Worm (Caenorhabditis elegans) whole organism, late embryonic: ENCODE data around the gene C44B9.3.

Experiments used
- C08G9.2 ChIP-seq: sonication (generic microtip); optimal IDR thresholded peaks from 2 replicates; lab custom pipeline; 2016; ENCODE audit warnings: mild to moderate bottlenecking, missing genetic modification characterization, moderate library complexity, missing compliant biosample characterization
- T23F11.4 ChIP-seq: fragments of 200-800 bp; sonication (Bioruptor generic); optimal IDR thresholded peaks from 2 replicates; lab custom pipeline; 2018; ENCODE audit warnings: mild to moderate bottlenecking, missing genetic modification characterization, missing compliant biosample characterization
- ama-1 ChIP-seq: fragments of 150-350 bp; optimal IDR thresholded peaks from 2 replicates; lab custom pipeline; 2014
- ceh-24 ChIP-seq: sonication (generic microtip); optimal IDR thresholded peaks from 2 replicates; lab custom pipeline; 2016; ENCODE audit warnings: mild to moderate bottlenecking, missing genetic modification characterization, missing compliant biosample characterization
- eyg-1 ChIP-seq: sonication (generic microtip); optimal IDR thresholded peaks from 2 replicates; lab custom pipeline; 2016; ENCODE audit warnings: missing genotype, missing genetic modification characterization, missing compliant biosample characterization
- lin-11 ChIP-seq: fragments of 200-800 bp; sonication (Bioruptor generic); optimal IDR thresholded peaks from 2 replicates; lab custom pipeline; 2018; ENCODE audit warnings: mild to moderate bottlenecking, missing genetic modification characterization, missing compliant biosample characterization
- nfya-1 ChIP-seq: sonication (generic microtip); optimal IDR thresholded peaks from 2 replicates; lab custom pipeline; 2017; ENCODE audit warnings: missing genetic modification characterization, mild to moderate bottlenecking, missing compliant biosample characterization, antibody characterized with exemption, moderate library complexity
- pha-2 ChIP-seq: sonication (generic microtip); optimal IDR thresholded peaks from 2 replicates; lab custom pipeline; 2017; ENCODE audit warnings: mild to moderate bottlenecking, missing genetic modification characterization, missing compliant biosample characterization
- pha-4 ChIP-seq: fragments of 150-350 bp; optimal IDR thresholded peaks from 2 replicates; lab custom pipeline; 2018; ENCODE audit warnings: missing biosample characterization, missing genetic modification reagents, missing genetic modification characterization
- pqm-1 ChIP-seq: sonication (generic microtip); optimal IDR thresholded peaks from 2 replicates; lab custom pipeline; 2016; ENCODE audit warnings: missing genetic modification characterization, missing compliant biosample characterization
- tbx-2 ChIP-seq: sonication (generic microtip); optimal IDR thresholded peaks from 2 replicates; lab custom pipeline; 2016; ENCODE audit warnings: missing genetic modification characterization, missing compliant biosample characterization
- tbx-7 ChIP-seq: sonication (generic microtip); optimal IDR thresholded peaks from 2 replicates; lab custom pipeline; 2016; ENCODE audit warnings: missing genotype, missing genetic modification characterization, missing compliant biosample characterization
- zip-5 ChIP-seq: sonication (generic microtip); optimal IDR thresholded peaks from 2 replicates; lab custom pipeline; 2016; ENCODE audit warnings: missing genetic modification characterization, missing compliant biosample characterization
- ztf-16 ChIP-seq: sonication (generic microtip); optimal IDR thresholded peaks from 2 replicates; lab custom pipeline; 2017; ENCODE audit warnings: missing genetic modification characterization, missing compliant biosample characterization

ce11 chrIII:10894220-10894619, 14.2 kb upstream of the C44B9.3 start, which contains the start of gene fbxb-87:
- TF ChIP-seq nfya-1 (tag; lab: Kevin White, UChicago) = no peak
- TF ChIP-seq ztf-16 (tag; lab: Kevin White, UChicago) = no peak
- TF ChIP-seq pha-2 (tag; lab: Kevin White, UChicago) = no peak
- TF ChIP-seq C08G9.2 (tag; lab: Kevin White, UChicago) = no peak
- TF ChIP-seq pqm-1 (tag; lab: Kevin White, UChicago) = no peak
- no peak for TF ChIP-seq T23F11.4 (GFP tag; lab: Kevin White, UChicago)
- TF ChIP-seq eyg-1 = no peak
- TF ChIP-seq ceh-24 = no peak
- no peak for TF ChIP-seq pha-4 (tag; lab: Kevin White, UChicago)
- TF ChIP-seq ama-1 (lab: Kevin White, UChicago) = no peak
- TF ChIP-seq tbx-7 (tag; lab: Kevin White, UChicago) = no peak
- TF ChIP-seq lin-11 (tag; lab: Kevin White, UChicago) = no peak
- no peak for TF ChIP-seq tbx-2 (tag; lab: Kevin White, UChicago)
- no peak for TF ChIP-seq zip-5 (tag; lab: Kevin White, UChicago)
